Worm (Caenorhabditis elegans): ENCODE data around the gene dct-6.

ce11 chrIII:5982753-5983390 lies 16.7 kb downstream of the dct-6 start:
- TF ChIP-seq vab-15 (tag; optimal IDR thresholded peaks at IDR 0.05) (no peak), aly-2 (tag; optimal IDR thresholded peaks at IDR 0.05) (no peak), elt-2 (tag; optimal IDR thresholded peaks at IDR 0.05) (no peak), egl-27 (tag; optimal IDR thresholded peaks at IDR 0.05) (no peak), jun-1 (tag; optimal IDR thresholded peaks at IDR 0.05) (no peak), ets-5 (GFP tag; IDR thresholded peaks at IDR 0.05) (no peak), nhr-71 (tag; optimal IDR thresholded peaks at IDR 0.05) (no peak), unc-62 (GFP tag; optimal IDR thresholded peaks at IDR 0.05) (no peak)

Measured in whole organism, L1 larva.